Worm (Caenorhabditis elegans): ENCODE data around the gene piit-1.

ce11 chrV:11613007-11613406 lies 3.1 kb upstream of the piit-1 start, which contains the start of gene tag-290:
- TF ChIP-seq C04F5.9 (tag; optimal IDR thresholded peaks at IDR 0.05) (no peak), zag-1 (tag; optimal IDR thresholded peaks at IDR 0.05) (no peak), ama-1 (optimal IDR thresholded peaks at IDR 0.05) (no peak)
